Fruit fly (Drosophila melanogaster) whole organism: ENCODE data around the gene Sgs5bis.

ENCODE experiments used
- CG8478 ChIP-seq: fragments of >200 bp; optimal IDR thresholded peaks from 2 replicates; lab custom pipeline; 2018; ENCODE audit warnings: inconsistent platforms
- EcR ChIP-seq, 2 experiments: fragments of >200 bp; optimal IDR thresholded peaks; 2 replicates each; lab custom pipeline; 2017; ENCODE audit warnings: missing biosample characterization in 2 of 2, missing genetic modification characterization in 2 of 2, missing genetic modification reagents in 2 of 2

dm6 chr3R:17588805-17589204, 5.4 kb upstream of the Sgs5bis start:
- no peak for TF ChIP-seq CG8478 (lab: Kevin White, UChicago)
- no peak for TF ChIP-seq EcR (GFP tag; optimal IDR thresholded peaks at IDR 0.05; lab: Kevin White, UChicago)
